Worm (Caenorhabditis elegans): ENCODE results near the gene R07B7.8.

- no peak for TF ChIP-seq unc-62 (GFP tag; optimal IDR thresholded peaks at IDR 0.05)
- TF ChIP-seq sptf-1 (tag; optimal IDR thresholded peaks at IDR 0.05), result no peak
- TF ChIP-seq nhr-28 (tag; optimal IDR thresholded peaks at IDR 0.05), result no peak
These were observed 36.4 kb downstream of the R07B7.8 start for ce11 chrV:12047735-12048134.
